Fruit fly (Drosophila melanogaster) whole organism, pupa: ENCODE results near the gene CG3156.

Experiments used
- CG13204 ChIP-seq: fragments of 200-800 bp; sonication (Bioruptor generic); optimal IDR thresholded peaks from 2 replicates; lab custom pipeline; 2018; ENCODE audit warnings: missing biosample characterization, mild to moderate bottlenecking, missing genetic modification characterization, moderate library complexity
- CG14655 ChIP-seq: fragments of 200-800 bp; sonication (Bioruptor generic); optimal IDR thresholded peaks from 3 replicates; lab custom pipeline; 2017; ENCODE audit warnings: mild to moderate bottlenecking, missing biosample characterization, missing genetic modification reagents, missing genetic modification characterization
- CG4496 ChIP-seq: fragments of 200-800 bp; sonication (Bioruptor generic); IDR thresholded peaks from 3 replicates; pipeline ENCODE4 v1.3.6; 2022; ENCODE audit warnings: missing biosample characterization, missing genetic modification characterization
- rn ChIP-seq: fragments of 200-800 bp; sonication (Bioruptor generic); IDR thresholded peaks from 2 replicates; pipeline ENCODE4 v1.3.6; 2022; ENCODE audit warnings: missing biosample characterization, missing genetic modification characterization

DNA sequence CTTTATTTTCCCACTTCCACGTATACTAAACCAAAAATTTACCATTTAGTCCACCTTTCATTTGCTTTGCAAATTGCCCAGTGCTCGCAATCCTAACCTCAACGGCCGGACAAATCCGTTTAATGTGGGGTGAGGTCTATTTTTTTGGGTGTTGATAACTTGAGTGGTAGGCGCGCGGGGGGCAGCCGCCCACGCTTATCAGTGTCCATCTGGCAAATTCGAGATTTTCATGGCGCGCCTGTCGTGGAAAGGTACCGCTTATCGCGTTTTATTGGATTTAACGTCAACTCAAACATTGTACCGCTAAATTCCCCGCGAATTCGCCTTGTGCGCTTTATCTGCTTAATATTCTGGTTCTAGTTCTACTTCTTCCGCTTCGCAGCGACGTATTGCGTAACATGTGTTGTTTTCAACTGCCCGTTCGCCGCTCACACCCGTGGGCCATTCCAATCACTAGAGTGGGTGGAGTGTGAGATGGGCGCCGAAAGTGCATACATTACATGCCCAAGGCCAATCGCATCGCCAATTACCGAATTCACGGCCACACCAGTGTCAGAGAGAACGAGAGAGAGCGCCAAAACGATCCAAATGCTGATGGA, 5.1 kb downstream of the CG3156 start:
- TF ChIP-seq rn (GFP tag; lab: Robert Waterston, UW) (no peak), CG4496 (GFP tag; lab: Robert Waterston, UW) (no peak), CG14655 (GFP tag; lab: Kevin White, UChicago) (no peak), CG13204 (no peak)
